Fruit fly (Drosophila melanogaster) Kc167 (cell line): Measurements from ENCODE around the gene CG33189.

Experiments
- Myc ChIP-seq: fragments of >200 bp; optimal IDR thresholded peaks from 2 replicates; lab custom pipeline; 2017; ENCODE audit warnings: missing external identifiers
- Sin3A ChIP-seq: fragments of >200 bp; optimal IDR thresholded peaks from 2 replicates; lab custom pipeline; 2018; ENCODE audit warnings: missing external identifiers
- psq ChIP-seq: fragments of >200 bp; optimal IDR thresholded peaks from 2 replicates; lab custom pipeline; 2017; ENCODE audit warnings: missing external identifiers

DNA sequence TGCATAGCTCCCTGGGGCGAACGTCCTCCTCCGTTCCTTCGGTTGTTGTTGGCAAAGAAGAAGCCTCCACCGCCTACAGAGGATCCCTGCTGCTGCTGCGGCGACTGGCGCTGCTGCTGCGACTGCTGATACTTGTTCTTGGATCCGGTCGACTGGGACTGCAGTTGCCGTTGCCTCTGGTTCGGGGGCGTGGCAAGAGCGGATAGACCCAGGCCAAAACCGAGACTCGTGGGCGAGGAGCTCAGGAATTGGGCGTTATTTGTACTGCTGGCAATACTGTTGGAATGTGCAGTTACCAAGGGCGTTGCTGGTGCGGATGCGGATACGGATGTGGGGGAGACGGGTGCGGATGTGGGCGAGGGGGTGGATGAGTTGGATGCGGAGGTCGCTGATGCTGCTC is 37.6 kb upstream of the CG33189 start:
- TF ChIP-seq psq (lab: Kevin White, UChicago) (no peak), Myc (lab: Kevin White, UChicago) (no peak), Sin3A (lab: Kevin White, UChicago) (no peak)
